Comparison of ENCODE assay signal across 1 worm cellular context in the genomic region with DNA sequence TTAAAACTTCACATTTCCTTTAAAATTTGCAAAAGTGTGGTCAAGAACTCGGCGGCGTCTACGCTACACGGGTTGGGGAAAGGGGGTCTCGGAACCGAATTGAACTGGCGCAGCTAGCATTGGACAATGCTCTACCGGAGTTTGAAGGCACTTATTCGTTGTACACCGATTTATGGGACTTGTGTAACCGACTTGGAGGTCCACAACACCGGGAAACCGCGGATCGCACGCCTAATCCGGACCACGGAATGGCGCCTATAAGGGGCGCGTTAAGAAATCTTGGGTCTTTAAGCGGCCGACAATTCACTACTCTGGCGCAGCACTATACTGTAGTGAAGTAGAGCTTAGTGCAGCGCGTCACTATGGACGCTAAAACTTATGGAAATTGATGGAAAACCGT.
TF ChIP-seq lines count a peak whose summit lies in the region.

No protein-coding gene starts in this region.

TF ChIP-seq in whole organism, L4 larva, 104 proteins besides CTCF, POLR2A, EP300 and RAD21 (continued from another document):
- 0 out of 2 replicates have a peak, but pooled peaks have one; percentile 49 for TF ChIP-seq egl-43 (GFP tag; IDR thresholded peaks at IDR 0.05; lab: Robert Waterston, UW)
- TF ChIP-seq vab-7 (GFP tag; IDR thresholded peaks at IDR 0.05; lab: Robert Waterston, UW): 0 out of 2 replicates have a peak, but pooled peaks have one; percentile 32
- TF ChIP-seq lim-7 (GFP tag; IDR thresholded peaks at IDR 0.05; lab: Robert Waterston, UW): peak; percentile 44; the same call in 1 of the 2 replicates
- no peak for TF ChIP-seq fkh-10 (GFP tag; optimal IDR thresholded peaks at IDR 0.05; lab: Kevin White, UChicago)
